Worm (Caenorhabditis elegans) whole organism, young adult: ENCODE data around the gene T20B3.14.

Experiments
- egl-18 ChIP-seq: fragments of 200-800 bp; sonication (Bioruptor generic); IDR thresholded peaks from 2 replicates; pipeline ENCODE4 v1.3.6; 2022; ENCODE audit warnings: missing genetic modification reagents, missing genetic modification characterization, missing compliant biosample characterization
- hlh-26 ChIP-seq: fragments of 200-800 bp; sonication (Bioruptor generic); conservative IDR thresholded peaks from 2 replicates; pipeline ENCODE4 v1.3.6; 2022; ENCODE audit warnings: missing genetic modification reagents, missing genetic modification characterization, missing compliant biosample characterization
- madf-6 ChIP-seq: fragments of 200-800 bp; sonication (Bioruptor generic); IDR thresholded peaks from 2 replicates; pipeline ENCODE4 v1.3.6; 2022; ENCODE audit warnings: missing genetic modification reagents, missing genetic modification characterization, missing compliant biosample characterization
- unc-130 ChIP-seq: sonication (generic microtip); optimal IDR thresholded peaks from 2 replicates; lab custom pipeline; 2016; ENCODE audit warnings: missing genetic modification reagents, missing genetic modification characterization, missing compliant biosample characterization
- unc-62 ChIP-seq: fragments of 150-350 bp; optimal IDR thresholded peaks from 2 replicates; lab custom pipeline; 2014; ENCODE audit warnings: missing biosample characterization, missing genetic modification reagents, missing genetic modification characterization

DNA sequence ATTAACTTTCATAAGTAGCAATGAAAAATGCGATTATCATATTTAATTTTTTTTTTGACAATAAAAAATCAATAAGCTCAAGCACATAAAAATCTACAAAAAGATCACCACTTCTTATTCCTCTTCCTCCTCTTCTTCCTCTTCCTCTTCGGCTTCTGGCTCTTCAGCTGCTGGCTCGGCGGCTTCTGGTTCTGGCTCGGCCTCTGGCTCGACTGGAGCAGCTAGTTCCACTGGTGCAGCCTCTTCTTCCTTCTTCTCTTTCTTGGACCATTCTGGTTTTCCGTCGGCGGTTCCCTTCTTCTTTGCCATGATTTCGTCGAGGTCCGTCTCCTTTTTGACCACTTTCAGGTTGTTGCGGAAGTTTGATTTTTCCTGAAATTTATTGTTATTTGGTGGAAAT lies 12.6 kb upstream of the T20B3.14 start:
- TF ChIP-seq hlh-26 (GFP tag; lab: Robert Waterston, UW), result no peak
- TF ChIP-seq egl-18 (GFP tag; lab: Robert Waterston, UW), result no peak
- TF ChIP-seq unc-62 (GFP tag; lab: Kevin White, UChicago), result no peak
- no peak for TF ChIP-seq unc-130 (GFP tag; lab: Kevin White, UChicago)
- no peak for TF ChIP-seq madf-6 (GFP tag; lab: Robert Waterston, UW)
